Worm (Caenorhabditis elegans) whole organism, L4 larva: ENCODE results near the gene nas-33.

Source experiments
- D1046.2 ChIP-seq: fragments of 200-800 bp; sonication (Bioruptor generic); IDR thresholded peaks from 2 replicates; pipeline ENCODE4 v1.3.6; 2022; ENCODE audit warnings: missing genetic modification characterization, missing compliant biosample characterization
- ama-1 ChIP-seq: fragments of 150-350 bp; optimal IDR thresholded peaks from 2 replicates; lab custom pipeline; 2014; ENCODE audit warnings: inconsistent platforms, mixed read lengths
- dmd-6 ChIP-seq: fragments of 200-800 bp; sonication (Bioruptor generic); IDR thresholded peaks from 2 replicates; pipeline ENCODE4 v1.3.6; 2022; ENCODE audit warnings: missing genetic modification reagents, missing genetic modification characterization, missing compliant biosample characterization
- lin-15B ChIP-seq: fragments of 150-350 bp; sonication (generic microtip); optimal IDR thresholded peaks from 3 replicates; lab custom pipeline; 2014; ENCODE audit warnings: missing biosample characterization, missing genetic modification characterization
- madf-5 ChIP-seq, 2 experiments: fragments of 200-800 bp; sonication (Bioruptor generic); IDR thresholded peaks; 2 replicates each; pipeline ENCODE4 v1.3.6; 2022; ENCODE audit warnings: missing compliant biosample characterization in 2 of 2, missing genetic modification characterization in 2 of 2
- mdl-1 ChIP-seq, 2 experiments: fragments of 150-350 bp in 1 of 2; sonication (generic microtip) in 1 of 2; optimal IDR thresholded peaks; 2 replicates each; lab custom pipeline; 2014 to 2017; ENCODE audit warnings: missing biosample characterization in 2 of 2, missing genetic modification characterization in 2 of 2
- mep-1 ChIP-seq: fragments of 150-350 bp; sonication (generic microtip); optimal IDR thresholded peaks from 3 replicates; lab custom pipeline; 2014; ENCODE audit warnings: missing biosample characterization, missing genetic modification characterization
- nhr-237 ChIP-seq: sonication (generic microtip); optimal IDR thresholded peaks from 2 replicates; lab custom pipeline; 2017; ENCODE audit warnings: missing biosample characterization, missing genetic modification characterization
- nhr-77 ChIP-seq: fragments of 150-350 bp; optimal IDR thresholded peaks from 2 replicates; lab custom pipeline; 2014; ENCODE audit warnings: missing biosample characterization, missing genetic modification characterization
- set-16 ChIP-seq: fragments of 200-800 bp; sonication (Bioruptor generic); IDR thresholded peaks from 2 replicates; pipeline ENCODE4 v1.3.6; 2022; ENCODE audit warnings: missing genetic modification reagents, missing genetic modification characterization, missing compliant biosample characterization

DNA sequence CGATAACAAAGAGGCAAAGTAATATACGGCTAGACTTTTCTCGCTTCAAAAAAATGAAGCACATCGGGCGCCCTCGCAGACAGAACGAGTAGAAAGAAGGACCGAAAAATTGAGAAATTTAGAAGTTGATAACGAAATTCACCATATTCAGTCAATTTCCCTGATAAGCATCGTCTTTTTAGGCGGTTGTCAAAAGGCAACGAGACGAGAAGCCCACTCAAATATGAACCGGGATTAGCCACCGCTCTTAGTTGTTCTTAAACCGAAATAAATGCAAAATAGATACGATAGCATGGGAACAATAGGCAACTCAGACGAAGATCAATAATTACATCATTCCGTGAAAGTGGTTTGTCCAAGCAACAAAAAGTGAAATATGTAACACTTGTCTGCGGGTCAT, 48.1 kb upstream of the nas-33 start:
- no peak for TF ChIP-seq nhr-237 (tag; lab: Kevin White, UChicago)
- no peak for TF ChIP-seq set-16 (GFP tag; lab: Robert Waterston, UW)
- no peak for TF ChIP-seq ama-1 (lab: Kevin White, UChicago)
- no peak for TF ChIP-seq lin-15B
- TF ChIP-seq mdl-1 (tag; optimal IDR thresholded peaks at IDR 0.05; lab: Kevin White, UChicago), result no peak
- no peak for TF ChIP-seq D1046.2 (GFP tag; lab: Robert Waterston, UW)
- no peak for TF ChIP-seq dmd-6
- TF ChIP-seq madf-5 (GFP tag; IDR thresholded peaks at IDR 0.05; lab: Robert Waterston, UW), result no peak
- no peak for TF ChIP-seq nhr-77 (tag; lab: Kevin White, UChicago)
- TF ChIP-seq mep-1 (tag; lab: Kevin White, UChicago), result no peak
